Worm (Caenorhabditis elegans) whole organism, late embryonic: ENCODE measurements around the gene F54D5.2.
A peak's percentile ranks its signal among the peaks of the same experiment; 100 is the strongest.

Experiments used
- C38D4.7 ChIP-seq: fragments of 200-800 bp; sonication (Bioruptor generic); optimal IDR thresholded peaks from 2 replicates; lab custom pipeline; 2018; ENCODE audit warnings: mild to moderate bottlenecking, missing genetic modification characterization, moderate library complexity, missing compliant biosample characterization
- ama-1 ChIP-seq: fragments of 150-350 bp; optimal IDR thresholded peaks from 2 replicates; lab custom pipeline; 2014
- madf-2 ChIP-seq: sonication (generic microtip); optimal IDR thresholded peaks from 2 replicates; lab custom pipeline; 2017; ENCODE audit warnings: missing genetic modification characterization, missing compliant biosample characterization
- nfya-1 ChIP-seq: sonication (generic microtip); optimal IDR thresholded peaks from 2 replicates; lab custom pipeline; 2017; ENCODE audit warnings: missing genetic modification characterization, mild to moderate bottlenecking, missing compliant biosample characterization, antibody characterized with exemption, moderate library complexity
- pha-4 ChIP-seq: fragments of 150-350 bp; optimal IDR thresholded peaks from 2 replicates; lab custom pipeline; 2018; ENCODE audit warnings: missing biosample characterization, missing genetic modification reagents, missing genetic modification characterization
- pqm-1 ChIP-seq: sonication (generic microtip); optimal IDR thresholded peaks from 2 replicates; lab custom pipeline; 2016; ENCODE audit warnings: missing genetic modification characterization, missing compliant biosample characterization
- ttx-3 ChIP-seq: sonication (generic microtip); optimal IDR thresholded peaks from 2 replicates; lab custom pipeline; 2016; ENCODE audit warnings: missing genetic modification reagents, missing genetic modification characterization, missing compliant biosample characterization
- unc-86 ChIP-seq: sonication (generic microtip); optimal IDR thresholded peaks from 2 replicates; lab custom pipeline; 2016; ENCODE audit warnings: missing genetic modification characterization, missing compliant biosample characterization

- TF ChIP-seq unc-86 (tag; lab: Kevin White, UChicago), result no peak
- no peak for TF ChIP-seq ama-1
- TF ChIP-seq ttx-3 (tag; lab: Kevin White, UChicago), result no peak
- TF ChIP-seq madf-2 (tag; lab: Kevin White, UChicago), result no peak
- TF ChIP-seq C38D4.7 (GFP tag; lab: Kevin White, UChicago), result no peak
- peak; percentile 3 for TF ChIP-seq nfya-1 (tag; lab: Kevin White, UChicago)
- TF ChIP-seq pha-4 (tag; lab: Kevin White, UChicago), result no peak
- no peak for TF ChIP-seq pqm-1
Measured at ce11 chrII:11542385-11542784, 30.6 kb upstream of the F54D5.2 start, which contains the start of gene gtf-2E2.
